Worm (Caenorhabditis elegans) whole organism, L4/young adult: Measurements from ENCODE around the gene B0228.6.
A peak's percentile ranks its signal among the peaks of the same experiment; 100 is the strongest.

Source experiments
- W03F9.2 ChIP-seq: fragments of 150-350 bp; optimal IDR thresholded peaks from 2 replicates; lab custom pipeline; 2014; ENCODE audit warnings: missing biosample characterization, missing genetic modification characterization
- dao-5 ChIP-seq: sonication (generic microtip); optimal IDR thresholded peaks from 2 replicates; lab custom pipeline; 2016; ENCODE audit warnings: missing genotype, missing genetic modification characterization, moderate library complexity, missing compliant biosample characterization
- him-1 ChIP-seq: sonication (generic microtip); optimal IDR thresholded peaks from 2 replicates; lab custom pipeline; 2016; ENCODE audit warnings: missing genotype, missing genetic modification reagents, missing genetic modification characterization, missing compliant biosample characterization

B0228.6 gene

ce11 chrII:7753500-7753899 is 1.5 kb downstream of the B0228.6 start, which contains the start of gene trx-1:
trx-1 (minus strand) TSS chrII:7753600.
- TF ChIP-seq him-1 (tag; lab: Kevin White, UChicago) (no peak), dao-5 (no peak), W03F9.2 (tag; lab: Kevin White, UChicago) (no peak)

ce11 chrII:7736725-7737124 is 18.2 kb downstream of the B0228.6 start:
- no peak for TF ChIP-seq him-1 (tag; lab: Kevin White, UChicago)
- TF ChIP-seq dao-5, result no peak
- no peak for TF ChIP-seq W03F9.2 (tag; lab: Kevin White, UChicago)

ce11 chrII:7724603-7725002 is 30.4 kb downstream of the B0228.6 start, which contains the start of gene cpna-2:
cpna-2 (plus strand) TSS chrII:7724903.
- TF ChIP-seq W03F9.2 (tag; lab: Kevin White, UChicago) (no peak), dao-5 (no peak), him-1 (tag; lab: Kevin White, UChicago) (no peak)

- no peak for TF ChIP-seq W03F9.2 (tag; lab: Kevin White, UChicago)
- no peak for TF ChIP-seq him-1 (tag; lab: Kevin White, UChicago)
- no peak for TF ChIP-seq dao-5
Observed at ce11 chrII:7722784-7723183, 32.2 kb downstream of the B0228.6 start.

- TF ChIP-seq dao-5 (no peak), him-1 (tag; lab: Kevin White, UChicago) (no peak), W03F9.2 (tag; lab: Kevin White, UChicago) (no peak)
Observed at ce11 chrII:7720479-7720878, 34.5 kb downstream of the B0228.6 start.

- TF ChIP-seq dao-5 (no peak), W03F9.2 (tag; lab: Kevin White, UChicago) (no peak), him-1 (tag; lab: Kevin White, UChicago) (no peak)
Observed at ce11 chrII:7719039-7719438, 35.9 kb downstream of the B0228.6 start.

- TF ChIP-seq W03F9.2 (tag; lab: Kevin White, UChicago) (no peak), him-1 (tag; lab: Kevin White, UChicago) (no peak), dao-5 (no peak)
Observed at ce11 chrII:7718491-7718890, 36.5 kb downstream of the B0228.6 start, which contains the start of gene cpna-5. cpna-5 (minus strand) TSS chrII:7718591.

ce11 chrII:7716112-7716511 is 38.9 kb downstream of the B0228.6 start:
- TF ChIP-seq him-1 (tag; lab: Kevin White, UChicago) (no peak), W03F9.2 (tag; lab: Kevin White, UChicago) (no peak), dao-5 (no peak)

ce11 chrII:7714614-7715186 is 40.3 kb downstream of the B0228.6 start:
- no peak for TF ChIP-seq W03F9.2 (tag; lab: Kevin White, UChicago)

ce11 chrII:7709301-7709754 is 45.6 kb downstream of the B0228.6 start, which contains the start of gene sre-1:
sre-1 (plus strand) TSS chrII:7709704.
- TF ChIP-seq W03F9.2 (tag; lab: Kevin White, UChicago) (no peak), him-1 (tag; lab: Kevin White, UChicago) (no peak), dao-5 (no peak)

ce11 chrII:7708540-7708939 is 46.4 kb downstream of the B0228.6 start, which contains the start of gene B0495.9:
B0495.9 (minus strand) TSS chrII:7708710.
- peak; percentile 78 for TF ChIP-seq him-1 (tag; lab: Kevin White, UChicago)
- peak; percentile 14 for TF ChIP-seq W03F9.2 (tag; lab: Kevin White, UChicago)
- no peak for TF ChIP-seq dao-5

- no peak for TF ChIP-seq W03F9.2 (tag; lab: Kevin White, UChicago)
- TF ChIP-seq dao-5, result no peak
- TF ChIP-seq him-1 (tag; lab: Kevin White, UChicago), result no peak
Observed at ce11 chrII:7707383-7707782, 47.6 kb downstream of the B0228.6 start, which contains the start of gene luc-7L. luc-7L (minus strand) TSS chrII:7707483.

- no peak for TF ChIP-seq W03F9.2 (tag; lab: Kevin White, UChicago)
- TF ChIP-seq dao-5, result no peak
- no peak for TF ChIP-seq him-1 (tag; lab: Kevin White, UChicago)
Observed at ce11 chrII:7705152-7705551, 49.8 kb downstream of the B0228.6 start, which contains the start of gene B0495.7. B0495.7 (minus strand) TSS chrII:7705233.

ce11 chrII:7704387-7704786 is 50.6 kb downstream of the B0228.6 start:
- no peak for TF ChIP-seq W03F9.2 (tag; lab: Kevin White, UChicago)
- no peak for TF ChIP-seq dao-5
